Worm (Caenorhabditis elegans): ENCODE results near the gene mrpl-39.

The mrpl-39 gene

DNA sequence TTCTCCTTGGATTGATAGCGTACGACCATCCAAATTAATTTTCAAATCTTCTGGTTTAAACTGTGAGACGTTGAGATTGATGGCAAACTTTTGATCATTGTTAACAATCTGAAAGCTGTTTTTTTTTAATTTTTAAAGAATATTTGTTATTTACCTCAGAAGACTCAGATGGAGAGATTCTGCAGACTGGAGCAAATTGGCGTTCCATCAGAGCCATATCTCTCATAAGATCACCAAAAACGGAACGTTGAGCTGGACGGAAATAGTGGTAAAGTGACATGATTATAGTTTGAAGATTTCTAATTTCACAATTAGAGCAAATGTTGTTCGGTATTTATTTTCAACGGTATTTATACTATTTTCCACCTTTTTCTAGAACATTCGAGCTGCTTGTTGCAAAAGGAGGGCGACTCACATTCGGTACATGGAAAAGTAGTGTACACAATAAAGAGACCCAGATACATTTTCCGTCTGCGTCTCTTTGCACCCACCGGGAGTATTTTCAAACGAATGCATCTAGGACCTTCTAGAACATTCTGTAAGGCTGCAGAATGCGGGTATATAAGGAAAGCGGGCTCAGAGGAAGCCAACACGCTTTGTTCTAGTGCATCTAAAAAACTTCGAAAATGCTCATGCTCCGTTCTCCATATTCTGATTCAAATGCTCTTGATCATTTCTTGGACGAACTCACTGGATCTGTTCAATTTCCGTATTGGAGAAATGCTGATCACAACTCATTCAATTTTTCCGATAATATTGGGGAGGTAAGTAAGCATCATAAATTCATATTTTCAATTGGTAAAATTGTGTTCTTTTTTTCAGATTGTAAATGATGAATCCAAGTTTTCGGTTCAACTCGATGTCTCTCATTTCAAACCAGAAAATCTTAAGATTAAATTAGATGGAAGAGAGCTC is 16.5 kb upstream of the mrpl-39 start, which contains the start of the genes hsp-16.2 and hsp-16.41 (continued):
- TF ChIP-seq lin-14 (GFP tag; optimal IDR thresholded peaks at IDR 0.05) = peak; percentile 94
- TF ChIP-seq unc-86 (tag; optimal IDR thresholded peaks at IDR 0.05) = peak; percentile 67
- no peak for TF ChIP-seq sup-37 (GFP tag; optimal IDR thresholded peaks at IDR 0.05)
- TF ChIP-seq nhr-237 (tag; optimal IDR thresholded peaks at IDR 0.05) = no peak
- peak; percentile 45 for TF ChIP-seq nhr-85 (tag)
- peak; percentile 63 for TF ChIP-seq mef-2 (tag; optimal IDR thresholded peaks at IDR 0.05)
- TF ChIP-seq ceh-8 (GFP tag; optimal IDR thresholded peaks at IDR 0.05) = no peak
- TF ChIP-seq elt-2 (tag; optimal IDR thresholded peaks at IDR 0.05) = peak; percentile 34
- peak; percentile 92 for TF ChIP-seq fkh-8 (tag; optimal IDR thresholded peaks at IDR 0.05)
- peak; percentile 56 for TF ChIP-seq mep-1 (tag; optimal IDR thresholded peaks at IDR 0.05)
- TF ChIP-seq efl-1 (optimal IDR thresholded peaks at IDR 0.05) = peak; percentile 52 to 75
- peak; percentile 45 to 89 for TF ChIP-seq efl-1 (GFP tag; optimal IDR thresholded peaks at IDR 0.05 in 1 of 2)
- no peak for TF ChIP-seq C34B4.2 (tag; optimal IDR thresholded peaks at IDR 0.05)
- TF ChIP-seq hpl-2 (GFP tag; optimal IDR thresholded peaks at IDR 0.05) = no peak
- TF ChIP-seq snpc-4 (tag; optimal IDR thresholded peaks at IDR 0.05) = no peak
- TF ChIP-seq grh-1 (GFP tag; IDR thresholded peaks at IDR 0.05) = no peak
- TF ChIP-seq tbx-2 (tag; optimal IDR thresholded peaks at IDR 0.05) = peak; percentile 10
- TF ChIP-seq nhr-12 (tag; optimal IDR thresholded peaks at IDR 0.05) = no peak
- no peak for TF ChIP-seq zag-1 (tag; optimal IDR thresholded peaks at IDR 0.05)
- TF ChIP-seq vab-15 (tag; optimal IDR thresholded peaks at IDR 0.05) = no peak
- no peak for TF ChIP-seq unc-98 (GFP tag; IDR thresholded peaks at IDR 0.05)
- no peak for TF ChIP-seq irx-1 (tag; optimal IDR thresholded peaks at IDR 0.05)
- peak; percentile 29 for TF ChIP-seq rnt-1 (tag; optimal IDR thresholded peaks at IDR 0.05)
- TF ChIP-seq lin-35 (GFP tag; optimal IDR thresholded peaks at IDR 0.05) = peak; percentile 32 to 57
- no peak for TF ChIP-seq ceh-63 (GFP tag; optimal IDR thresholded peaks at IDR 0.05)

DNA sequence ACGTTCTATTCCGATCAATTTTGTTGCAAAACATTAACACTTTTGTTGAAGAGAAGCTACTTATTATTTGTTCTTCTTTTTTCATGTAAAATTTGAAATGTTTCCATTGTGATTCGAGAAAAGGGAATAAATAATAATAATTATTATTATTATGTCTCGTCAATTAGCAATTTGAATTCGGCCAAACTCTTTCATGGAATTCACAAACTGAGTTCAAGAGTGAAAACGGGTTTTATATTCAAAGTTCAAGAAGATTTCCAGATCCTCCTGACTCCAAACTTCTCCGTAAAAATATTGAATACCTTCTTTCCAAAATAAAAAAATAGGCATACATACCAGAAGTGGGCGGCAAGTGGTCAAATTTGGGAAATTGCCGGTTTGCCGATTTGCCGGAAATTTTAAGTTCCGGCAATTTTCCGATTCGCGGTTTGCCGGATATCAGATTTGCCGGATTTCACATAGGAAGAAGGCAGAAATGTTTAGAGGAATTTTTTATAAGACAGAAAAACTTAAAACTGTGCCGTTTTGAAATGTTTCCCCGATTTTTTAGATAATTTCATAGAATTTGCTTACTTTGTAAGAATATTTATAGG is 15.6 kb upstream of the mrpl-39 start:
- peak; percentile 45 for TF ChIP-seq nhr-85 (tag)
- no peak for TF ChIP-seq snu-23 (GFP tag; optimal IDR thresholded peaks at IDR 0.05)
- no peak for TF ChIP-seq aha-1 (tag; optimal IDR thresholded peaks at IDR 0.05)
- peak; percentile 71 for TF ChIP-seq mep-1 (tag; optimal IDR thresholded peaks at IDR 0.05)
- no peak for TF ChIP-seq hpl-2 (GFP tag; optimal IDR thresholded peaks at IDR 0.05)
- peak; percentile 63 for TF ChIP-seq skn-1 (tag; optimal IDR thresholded peaks at IDR 0.05)

DNA sequence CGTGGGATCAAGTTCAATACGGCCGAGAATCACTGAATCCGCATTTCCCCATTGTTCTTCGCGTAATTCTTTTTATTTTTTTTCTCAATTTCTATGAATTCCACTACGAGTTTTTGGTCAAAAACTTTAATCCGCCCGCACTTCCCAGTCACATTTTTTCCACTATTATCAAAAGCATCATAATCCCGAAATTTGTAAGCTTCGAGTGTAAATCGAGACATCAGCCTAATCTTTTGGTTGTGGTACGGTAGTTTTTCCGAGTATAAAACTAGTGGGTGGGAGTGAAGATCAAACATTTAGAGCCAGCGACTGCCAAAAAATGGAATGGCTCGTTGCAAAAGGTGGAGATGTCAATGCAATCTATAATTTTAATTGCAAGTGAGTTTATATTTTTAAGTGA is 14.2 kb upstream of the mrpl-39 start, which contains the start of gene srt-42:
Gene srt-42 (plus strand): TSS at position 301 of the 400 bp plus-strand sequence.
- TF ChIP-seq ets-5 (GFP tag; IDR thresholded peaks at IDR 0.05) (no peak), efl-1 (optimal IDR thresholded peaks at IDR 0.05) (no peak), efl-1 (GFP tag; optimal IDR thresholded peaks at IDR 0.05 in 1 of 2) (no peak), aly-2 (tag; optimal IDR thresholded peaks at IDR 0.05) (no peak), pqm-1 (tag; optimal IDR thresholded peaks at IDR 0.05) (no peak), pag-3 (tag; optimal IDR thresholded peaks at IDR 0.05; ENCODE audit: borderline replicate concordance, insufficient read depth) (no peak), lin-15B (tag; optimal IDR thresholded peaks at IDR 0.05) (no peak), efl-3 (GFP tag; optimal IDR thresholded peaks at IDR 0.05) (no peak), snu-23 (GFP tag; optimal IDR thresholded peaks at IDR 0.05) (no peak), ceh-88 (GFP tag; IDR thresholded peaks at IDR 0.05) (no peak), fos-1 (tag; optimal IDR thresholded peaks at IDR 0.05) (no peak), lin-14 (GFP tag; optimal IDR thresholded peaks at IDR 0.05) (no peak), nhr-237 (tag; optimal IDR thresholded peaks at IDR 0.05) (no peak), lsy-2 (tag; optimal IDR thresholded peaks at IDR 0.05) (no peak), fkh-10 (GFP tag; optimal IDR thresholded peaks at IDR 0.05) (no peak), dpl-1 (GFP tag; optimal IDR thresholded peaks at IDR 0.05) (no peak), ama-1 (optimal IDR thresholded peaks at IDR 0.05) (no peak), lin-39 (tag; optimal IDR thresholded peaks at IDR 0.05) (no peak)
